Fruit fly (Drosophila melanogaster): ENCODE results near the gene yin.

DNA sequence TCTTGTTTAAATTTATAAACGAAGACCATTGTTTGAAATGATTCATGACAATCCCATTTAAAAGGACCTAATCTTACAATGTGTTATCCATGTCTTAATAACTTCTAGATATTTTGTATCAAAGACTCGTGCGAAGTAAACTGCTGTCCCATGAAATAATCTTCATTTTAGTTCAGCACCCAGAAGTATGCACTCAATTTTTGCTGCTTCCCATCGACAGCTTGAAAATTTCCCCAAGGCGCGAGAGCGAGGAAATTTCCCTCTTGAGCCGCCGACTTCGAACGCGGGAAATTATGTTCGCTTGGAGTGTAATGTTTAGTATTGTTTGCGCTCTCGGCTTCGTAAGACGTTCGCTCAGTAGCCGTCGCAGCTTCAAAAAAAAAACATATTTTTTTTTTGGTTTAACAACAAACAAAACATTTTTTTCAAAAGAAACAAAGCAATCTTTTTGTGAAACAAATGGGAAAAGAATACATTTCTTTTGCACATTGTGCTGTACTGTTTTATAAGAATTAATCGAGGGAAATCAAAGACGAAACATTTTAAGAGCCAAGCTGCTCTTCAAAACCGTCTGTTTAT, 35.9 kb downstream of the yin start:
- TF ChIP-seq Lpt (GFP tag; optimal IDR thresholded peaks at IDR 0.05) (no peak), svp (GFP tag) (no peak), Ets96B (tag; optimal IDR thresholded peaks at IDR 0.05) (no peak), Met (GFP tag; optimal IDR thresholded peaks at IDR 0.05) (no peak), Sox15 (GFP tag; optimal IDR thresholded peaks at IDR 0.05) (no peak), dsx (GFP tag; optimal IDR thresholded peaks at IDR 0.05; ENCODE audit: poor library complexity, severe bottlenecking) (no peak)

Data from whole organism, prepupa.